Worm (Caenorhabditis elegans): ENCODE measurements around the gene cdr-4.

DNA sequence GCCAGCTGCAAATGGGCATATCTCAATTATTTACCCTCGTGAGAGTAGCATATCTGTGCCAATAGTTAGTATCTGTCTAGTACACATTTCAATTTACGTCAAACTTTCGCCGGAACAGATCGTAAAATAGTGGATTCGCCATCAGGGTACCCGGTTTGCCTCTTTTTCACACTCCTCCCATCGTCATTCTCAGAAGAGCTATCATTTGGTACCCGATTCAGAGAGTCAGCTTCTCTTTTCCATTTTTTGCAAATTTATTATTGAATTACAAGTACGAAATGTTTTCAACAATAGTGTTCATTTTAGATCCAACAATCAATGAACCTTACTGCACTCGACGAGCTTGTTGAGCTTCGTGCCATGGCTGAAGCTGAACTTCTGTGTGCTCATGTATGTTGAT, 20.6 kb upstream of the cdr-4 start, which contains the start of gene C54D10.5:
- TF ChIP-seq pha-4 (tag; optimal IDR thresholded peaks at IDR 0.05) (no peak), ham-2 (GFP tag; optimal IDR thresholded peaks at IDR 0.05) (no peak), sptf-1 (tag; optimal IDR thresholded peaks at IDR 0.05) (no peak), nhr-12 (tag; optimal IDR thresholded peaks at IDR 0.05) (no peak), blmp-1 (tag; optimal IDR thresholded peaks at IDR 0.05) (no peak), nhr-76 (tag; optimal IDR thresholded peaks at IDR 0.05) (no peak), nhr-237 (tag; optimal IDR thresholded peaks at IDR 0.05) (no peak), M03D4.4 (tag; optimal IDR thresholded peaks at IDR 0.05) (no peak), lsy-2 (tag; optimal IDR thresholded peaks at IDR 0.05) (no peak), snpc-4 (tag; optimal IDR thresholded peaks at IDR 0.05) (no peak), mep-1 (tag; optimal IDR thresholded peaks at IDR 0.05) (no peak), unc-39 (tag; optimal IDR thresholded peaks at IDR 0.05) (no peak)
